Worm (Caenorhabditis elegans) whole organism, L4/young adult: ENCODE data around the gene Y38H6C.24.

Source experiments
- W03F9.2 ChIP-seq: fragments of 150-350 bp; optimal IDR thresholded peaks from 2 replicates; lab custom pipeline; 2014; ENCODE audit warnings: missing biosample characterization, missing genetic modification characterization
- dao-5 ChIP-seq: sonication (generic microtip); optimal IDR thresholded peaks from 2 replicates; lab custom pipeline; 2016; ENCODE audit warnings: missing genotype, missing genetic modification characterization, moderate library complexity, missing compliant biosample characterization
- him-1 ChIP-seq: sonication (generic microtip); optimal IDR thresholded peaks from 2 replicates; lab custom pipeline; 2016; ENCODE audit warnings: missing genotype, missing genetic modification reagents, missing genetic modification characterization, missing compliant biosample characterization

ce11 chrV:20566454-20566853 lies 40.2 kb downstream of the Y38H6C.24 start, which contains the start of gene F26F2.3:
- TF ChIP-seq him-1 (tag; lab: Kevin White, UChicago): no peak
- no peak for TF ChIP-seq dao-5 (tag; lab: Kevin White, UChicago)
- no peak for TF ChIP-seq W03F9.2 (tag; lab: Kevin White, UChicago)
